Worm (Caenorhabditis elegans) whole organism, dauer: ENCODE data around the gene spp-2.

Experiments used
- unc-62 ChIP-seq: sonication (generic microtip); optimal IDR thresholded peaks from 2 replicates; lab custom pipeline; 2017; ENCODE audit warnings: missing biosample characterization, missing genetic modification reagents, missing genetic modification characterization

spp-2 gene

DNA sequence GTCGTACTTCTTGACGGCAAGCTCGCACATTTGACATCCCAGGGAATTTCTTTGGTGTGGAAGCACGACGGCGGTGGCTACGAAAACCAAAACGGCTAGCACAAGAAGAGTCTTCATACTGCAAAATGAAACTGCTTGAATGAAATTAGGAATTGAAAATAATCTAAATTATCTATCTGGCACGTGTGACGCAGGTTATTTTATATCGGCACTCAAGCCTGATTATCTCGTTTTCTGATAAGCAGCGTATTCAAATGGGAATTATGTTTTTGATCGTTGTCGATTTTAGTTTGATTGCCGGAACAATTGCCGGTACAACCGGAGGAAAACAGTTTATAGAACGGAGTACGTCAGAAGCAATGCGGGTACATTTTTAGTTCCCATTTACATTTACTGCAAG lies 2.0 kb upstream of the spp-2 start, which contains the start of gene spp-4:
spp-4 (minus strand) TSS at position 118 of the 400 bp plus-strand sequence.
- no peak for TF ChIP-seq unc-62 (GFP tag; lab: Kevin White, UChicago)

DNA sequence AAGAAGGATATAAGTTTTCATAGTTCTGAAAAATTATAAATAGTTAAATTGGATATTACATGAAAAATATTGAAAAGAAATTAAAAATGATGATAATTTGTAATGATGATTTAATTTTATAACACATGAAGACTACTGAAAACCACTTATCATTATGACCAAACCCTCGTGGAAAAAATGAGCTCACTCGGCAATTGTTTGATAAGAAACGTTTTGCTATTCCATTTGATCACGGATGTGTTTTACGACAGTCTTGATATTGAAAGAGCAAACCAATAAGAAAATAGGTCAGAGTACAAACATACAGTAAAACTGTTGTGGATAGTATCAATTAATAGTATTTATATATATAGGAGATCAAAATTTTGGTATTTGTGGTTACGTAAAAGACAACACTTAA lies 1.3 kb downstream of the spp-2 start, which contains the start of gene spp-3:
spp-3 (minus strand) TSS at position 25 of the 400 bp plus-strand sequence.
- no peak for TF ChIP-seq unc-62 (GFP tag; lab: Kevin White, UChicago)

DNA sequence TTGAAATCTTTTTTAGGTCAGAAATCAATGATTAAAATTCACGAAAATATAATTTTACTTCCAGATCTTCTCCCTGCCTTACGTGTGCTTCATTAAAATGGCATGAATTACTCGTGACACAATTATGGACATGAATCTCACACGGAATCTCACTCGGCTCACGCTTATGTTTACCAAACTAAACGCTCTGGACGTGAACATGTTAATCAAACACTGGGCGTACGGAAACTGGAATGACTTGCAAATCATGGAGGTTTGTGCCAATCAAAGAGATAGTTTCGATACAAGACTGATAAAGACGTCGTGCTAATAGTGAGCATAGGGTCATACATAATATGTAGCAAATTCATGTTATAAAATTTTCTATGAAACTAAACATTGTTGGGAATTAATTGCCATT lies 2.1 kb downstream of the spp-2 start:
- no peak for TF ChIP-seq unc-62 (GFP tag; lab: Kevin White, UChicago)

DNA sequence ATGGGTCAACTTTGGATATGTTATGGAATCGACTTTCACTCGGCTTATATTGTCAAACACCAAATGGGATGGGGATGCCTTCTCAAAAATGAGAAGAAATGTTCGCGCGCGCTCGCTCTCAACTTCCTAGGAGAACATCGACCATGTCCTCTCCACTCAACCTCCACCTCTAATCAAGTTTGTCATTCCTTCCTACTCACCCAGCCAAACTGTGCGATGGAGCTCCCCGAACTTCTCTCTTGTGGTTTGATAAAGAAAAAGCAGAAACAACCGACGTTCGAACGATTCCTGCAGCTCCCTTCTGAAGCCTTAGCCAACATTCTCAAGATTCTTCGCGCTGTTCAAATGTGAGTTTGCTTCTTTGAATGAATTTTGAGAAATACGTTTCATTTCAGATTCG lies 3.4 kb downstream of the spp-2 start:
- no peak for TF ChIP-seq unc-62 (GFP tag; lab: Kevin White, UChicago)

DNA sequence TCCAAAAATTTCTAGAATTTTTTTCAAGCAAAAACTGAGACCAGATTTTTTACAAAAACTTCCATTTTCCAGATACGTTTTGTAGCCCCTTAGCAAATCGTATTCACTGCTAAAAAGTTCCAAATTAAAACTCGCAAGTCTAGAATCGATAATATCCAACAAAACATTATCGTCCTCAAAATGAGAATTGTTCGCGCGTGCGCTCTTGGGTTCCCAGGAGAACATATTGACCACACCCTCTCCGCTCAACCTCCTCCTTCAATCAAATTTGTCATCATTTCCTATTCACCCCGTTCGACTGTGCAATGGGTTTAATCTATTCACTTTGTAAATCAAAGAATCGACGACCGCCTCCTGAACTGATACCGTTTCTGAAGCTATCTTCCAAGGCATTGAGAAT lies 4.7 kb downstream of the spp-2 start:
- TF ChIP-seq unc-62 (GFP tag; lab: Kevin White, UChicago) = no peak

DNA sequence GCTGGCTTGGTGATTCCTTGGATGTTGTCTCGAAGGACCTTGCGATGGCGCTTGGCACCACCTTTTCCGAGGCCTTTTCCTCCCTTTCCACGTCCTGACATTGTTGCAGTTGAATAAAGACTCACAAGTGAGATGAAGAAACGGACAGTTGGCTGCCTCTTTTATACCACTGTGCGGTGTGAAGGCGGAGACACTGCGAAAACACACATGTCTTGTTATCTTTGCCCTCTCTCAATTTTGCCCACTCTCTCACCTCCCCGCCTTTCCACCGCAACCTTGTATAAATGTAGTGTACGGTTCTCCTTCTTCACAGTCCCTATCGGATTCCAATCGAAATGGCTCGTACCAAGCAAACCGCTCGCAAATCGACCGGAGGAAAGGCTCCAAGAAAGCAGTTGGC lies 6.8 kb downstream of the spp-2 start, which contains the start of the genes his-38 and his-40:
his-38 (minus strand) TSS at position 101 of the 400 bp plus-strand sequence.
his-40 (plus strand) TSS at position 336 of the 400 bp plus-strand sequence.
- TF ChIP-seq unc-62 (GFP tag; lab: Kevin White, UChicago) = no peak

DNA sequence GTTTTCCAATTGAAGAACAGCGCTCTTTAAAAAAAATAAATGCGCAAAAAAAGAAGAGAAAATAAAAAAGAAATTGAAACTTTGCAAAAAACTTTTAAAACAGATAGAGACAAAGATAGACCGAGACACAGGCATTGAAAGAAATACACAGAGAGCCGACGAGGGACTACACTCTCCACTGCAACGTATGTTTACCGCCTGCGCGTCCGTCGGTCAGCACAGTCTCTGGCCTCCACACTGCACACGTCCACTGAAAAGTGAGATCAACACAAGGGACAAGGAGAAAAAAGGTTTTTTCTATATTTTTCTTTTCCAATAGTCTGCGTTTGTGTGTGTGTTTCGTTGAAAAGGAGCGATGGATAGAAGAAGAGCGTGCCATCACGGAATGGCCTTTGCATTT lies 10.2 kb downstream of the spp-2 start:
- no peak for TF ChIP-seq unc-62 (GFP tag; lab: Kevin White, UChicago)

DNA sequence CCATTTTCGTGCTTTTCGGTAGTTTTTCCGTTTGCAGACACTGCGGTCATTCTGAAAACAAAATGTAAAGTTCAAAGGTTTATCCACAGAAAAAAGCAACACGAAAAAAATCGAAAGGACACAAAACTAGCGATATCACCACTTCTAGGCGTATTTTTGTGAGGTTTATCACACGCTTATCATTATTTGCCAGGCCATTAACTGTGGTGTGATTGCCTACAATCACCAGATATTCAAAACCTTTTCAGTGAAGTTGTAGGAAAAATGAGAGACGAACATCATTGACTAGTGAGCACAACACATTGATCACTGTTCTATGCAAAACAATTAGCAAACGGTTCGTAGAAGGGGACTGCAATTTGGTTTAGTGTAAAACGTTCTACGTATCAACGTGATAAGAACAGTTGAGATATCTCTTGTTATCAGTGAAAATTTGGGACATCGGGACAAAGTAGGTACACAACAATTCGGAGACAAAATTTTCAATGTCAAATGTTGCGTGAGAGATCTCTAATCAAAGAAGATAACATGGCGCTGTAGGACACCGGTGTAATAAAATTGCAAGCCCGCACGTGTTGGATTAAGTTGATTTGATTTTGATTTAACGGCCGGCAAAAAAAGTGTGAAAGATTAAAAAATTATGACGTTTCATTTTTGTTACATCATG lies 11.0 kb downstream of the spp-2 start, which contains the start of gene sur-5:
sur-5 (minus strand) TSS at position 51 of the 667 bp plus-strand sequence.
- TF ChIP-seq unc-62 (GFP tag; lab: Kevin White, UChicago) = no peak

DNA sequence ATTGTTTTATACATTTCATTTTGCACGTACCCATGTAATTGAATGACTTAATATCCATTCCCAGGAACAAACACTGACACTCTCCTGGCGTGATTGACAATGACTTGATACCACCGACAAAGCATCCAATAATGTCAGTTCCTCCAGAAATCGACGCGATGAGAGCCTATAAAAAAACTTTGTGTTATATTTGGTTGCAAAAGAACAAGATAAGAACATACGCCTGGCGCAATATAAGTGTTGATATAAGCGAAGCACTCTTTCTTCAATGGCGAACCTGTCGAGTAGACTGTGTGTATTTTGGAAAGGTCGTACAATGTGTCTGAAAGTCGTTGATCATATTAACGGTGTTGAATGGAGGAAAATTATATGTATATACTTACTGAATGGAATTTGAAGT lies 13.5 kb downstream of the spp-2 start:
- TF ChIP-seq unc-62 (GFP tag; lab: Kevin White, UChicago) = no peak

DNA sequence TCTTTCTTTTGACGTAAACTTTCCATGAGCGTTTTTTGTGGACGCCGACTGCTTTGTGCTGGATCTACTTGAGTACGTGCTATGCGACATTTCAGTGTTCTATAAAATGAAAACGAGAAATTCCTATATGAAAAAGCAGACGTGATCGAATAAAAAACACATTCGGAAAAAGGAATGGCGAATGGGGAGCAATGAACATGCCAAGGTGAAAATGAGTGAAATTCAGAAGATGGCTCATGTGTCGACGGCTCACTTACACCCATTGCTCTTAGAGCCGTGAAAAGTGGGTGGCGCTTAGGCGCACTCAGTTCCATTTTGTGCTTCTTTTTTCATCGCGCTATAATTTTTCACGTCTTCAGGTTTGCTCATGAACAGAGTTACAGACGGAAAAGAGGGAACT lies 18.0 kb downstream of the spp-2 start, which contains the start of gene K03A1.4:
K03A1.4 (minus strand) TSS at position 101 of the 400 bp plus-strand sequence.
- no peak for TF ChIP-seq unc-62 (GFP tag; lab: Kevin White, UChicago)

DNA sequence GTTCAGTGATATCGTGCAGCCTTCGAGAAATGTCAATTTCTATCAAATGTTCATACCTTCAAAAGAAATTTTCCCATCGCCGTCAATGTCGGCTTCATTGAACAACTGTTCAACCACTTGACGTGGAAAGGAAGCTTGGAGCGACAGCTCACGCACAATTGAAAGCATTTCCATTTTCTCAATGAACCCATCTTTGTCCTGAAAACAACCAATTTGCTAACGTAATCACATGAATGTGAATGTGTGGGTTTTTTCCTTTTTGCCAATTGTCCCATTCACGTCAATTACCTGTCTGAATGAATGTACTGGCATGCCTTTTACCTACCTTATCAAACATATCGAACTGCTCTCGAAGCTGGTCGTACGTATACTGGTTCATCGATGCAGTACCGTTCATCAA lies 20.3 kb downstream of the spp-2 start:
- no peak for TF ChIP-seq unc-62 (GFP tag; lab: Kevin White, UChicago)

DNA sequence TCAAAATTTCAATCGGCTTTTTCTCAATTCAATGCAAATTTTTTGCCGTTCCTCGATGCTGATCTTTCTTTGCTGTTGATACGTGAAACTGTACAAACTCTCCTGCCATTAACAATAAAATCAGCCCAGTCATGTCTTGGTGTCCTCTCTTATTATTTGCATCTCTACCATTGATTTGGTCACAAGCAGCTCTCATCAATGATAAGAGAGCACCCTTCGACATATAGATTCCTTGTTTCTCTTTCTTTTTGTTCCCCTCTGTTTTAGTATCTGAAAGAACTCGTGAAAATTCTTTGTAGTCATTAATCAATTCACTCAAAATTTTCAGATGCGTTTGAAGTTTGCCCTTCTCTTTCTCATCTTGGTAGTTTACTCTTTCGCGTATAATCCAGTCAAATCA lies 24.8 kb downstream of the spp-2 start, which contains the start of gene lron-7:
lron-7 (plus strand) TSS at position 323 of the 400 bp plus-strand sequence.
- TF ChIP-seq unc-62 (GFP tag; lab: Kevin White, UChicago) = no peak

DNA sequence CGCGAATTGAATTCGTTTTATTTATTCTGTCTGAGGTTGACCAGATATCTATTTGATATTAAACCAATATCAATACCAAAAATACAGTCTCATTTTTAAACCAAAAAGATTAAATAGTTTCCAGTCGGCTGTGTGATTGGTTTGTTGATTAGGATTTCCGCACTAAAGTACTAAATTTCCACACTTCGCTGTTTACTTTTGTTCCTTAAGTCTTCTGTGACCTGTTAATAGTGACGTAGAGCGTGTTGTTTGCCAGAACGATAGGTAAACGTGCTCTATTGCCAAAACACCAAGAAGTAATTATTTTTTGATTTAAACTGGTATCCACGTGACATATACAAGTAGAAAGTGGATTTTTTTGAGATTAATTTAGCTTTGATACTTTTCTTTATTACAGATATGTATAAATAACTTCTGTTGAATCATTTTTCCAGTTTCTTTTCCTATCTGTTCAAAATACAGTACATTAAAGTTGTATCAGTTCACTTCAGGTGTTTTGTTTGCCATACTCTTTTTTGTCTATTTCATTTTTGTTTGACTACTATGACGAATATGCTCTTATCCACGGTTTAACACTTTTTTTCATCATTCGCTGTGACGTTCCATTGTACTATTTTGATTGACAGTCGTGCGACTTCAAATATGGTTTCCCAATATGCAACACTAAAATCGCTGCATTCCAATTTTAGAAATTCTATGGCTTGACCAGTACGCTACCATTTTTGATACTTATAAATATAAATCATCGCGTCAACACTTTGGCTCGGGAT lies 25.6 kb downstream of the spp-2 start:
- no peak for TF ChIP-seq unc-62 (GFP tag; lab: Kevin White, UChicago)

DNA sequence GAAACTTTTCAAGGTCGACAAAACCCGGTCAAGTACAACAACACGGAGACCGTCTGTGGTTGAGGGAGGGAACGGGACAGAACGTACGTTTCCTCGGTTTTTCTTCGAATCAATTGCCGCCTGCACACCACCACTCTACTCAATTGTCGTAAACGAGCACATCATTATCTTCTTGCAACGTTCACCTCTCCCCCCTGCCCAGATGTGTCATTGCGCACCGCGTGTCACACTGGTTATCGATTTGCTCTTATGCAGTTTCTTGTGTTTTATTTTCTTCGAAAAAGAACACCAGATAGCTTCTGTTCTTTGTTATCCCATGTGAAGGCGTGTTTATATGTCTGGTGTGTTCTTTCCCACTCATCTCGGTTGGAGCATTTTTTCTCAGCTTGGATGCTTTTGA lies 27.1 kb downstream of the spp-2 start:
- no peak for TF ChIP-seq unc-62 (GFP tag; lab: Kevin White, UChicago)

DNA sequence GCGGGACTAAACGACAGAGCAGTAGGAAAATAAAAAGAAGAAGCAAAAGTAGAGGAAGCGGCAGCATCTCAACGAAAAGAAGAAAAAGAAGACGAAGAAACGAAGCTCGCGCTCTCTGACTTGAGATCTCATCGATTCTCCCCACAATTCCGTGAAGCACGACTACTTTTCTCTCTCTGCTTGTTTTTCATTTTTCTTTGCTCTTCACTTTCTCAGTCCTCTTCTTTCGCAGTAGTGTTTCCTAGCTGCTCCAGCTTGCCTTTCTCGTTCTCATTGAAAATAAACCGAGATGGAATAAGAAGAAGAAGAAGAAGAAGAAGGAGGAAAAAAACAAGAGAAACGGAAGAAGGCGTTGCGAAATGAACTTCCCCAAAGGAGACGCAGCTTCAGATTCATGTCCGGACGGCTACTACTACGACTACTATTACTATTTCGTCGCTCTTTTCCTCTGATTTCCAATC lies 31.9 kb downstream of the spp-2 start:
- TF ChIP-seq unc-62 (GFP tag; lab: Kevin White, UChicago) = no peak

DNA sequence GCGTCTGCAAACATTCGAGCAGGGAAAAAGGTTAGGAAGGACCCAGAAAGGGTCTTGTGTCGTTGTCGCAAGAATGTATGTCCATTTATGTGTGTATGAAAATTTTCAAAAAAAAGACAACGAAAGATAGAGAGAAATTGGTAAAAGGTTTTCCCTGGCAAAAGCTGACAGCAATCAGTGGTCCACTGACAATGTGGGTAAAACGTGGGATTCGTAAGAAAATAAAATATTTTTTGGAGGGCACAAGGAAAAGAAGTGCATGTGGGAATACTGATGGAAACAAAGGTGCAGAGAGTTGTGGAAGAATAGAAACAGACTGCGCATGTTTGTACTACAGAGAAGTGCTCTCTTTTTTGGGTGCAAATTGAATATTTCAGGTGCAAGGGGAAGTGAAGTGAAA lies 33.5 kb downstream of the spp-2 start:
- no peak for TF ChIP-seq unc-62 (GFP tag; lab: Kevin White, UChicago)
